Fruit fly (Drosophila melanogaster): ENCODE data around the gene CG5112.

Gene CG5112

DNA sequence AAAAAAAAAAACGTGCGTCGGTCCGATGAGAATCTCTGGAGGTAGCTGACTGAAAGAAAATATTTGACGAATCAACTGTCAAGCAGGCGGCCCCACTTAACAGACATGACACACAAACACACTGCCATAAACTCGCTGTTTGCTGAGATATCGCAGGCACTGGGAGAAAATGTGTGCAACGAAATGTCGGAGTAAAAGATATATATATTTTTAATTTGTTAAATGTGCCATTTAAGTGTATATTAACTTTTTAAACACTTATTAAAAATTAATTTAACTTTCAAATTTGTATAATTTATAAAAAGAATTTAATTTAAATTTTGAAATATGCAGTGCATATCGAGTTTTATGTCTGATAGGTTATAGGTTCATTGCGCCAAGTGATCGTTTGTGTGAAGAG, 2.1 kb upstream of the CG5112 start (continued):
- TF ChIP-seq CG3065 (GFP tag; optimal IDR thresholded peaks at IDR 0.05) (no peak), jing (GFP tag; optimal IDR thresholded peaks at IDR 0.05) (no peak), en (GFP tag; optimal IDR thresholded peaks at IDR 0.05) (no peak), kah (GFP tag; optimal IDR thresholded peaks at IDR 0.05) (peak; percentile 19), CG6854 (GFP tag; optimal IDR thresholded peaks at IDR 0.05) (no peak), bab2 (GFP tag; optimal IDR thresholded peaks at IDR 0.05) (no peak), H15 (GFP tag; IDR thresholded peaks at IDR 0.05) (no peak), CG3726 (GFP tag; IDR thresholded peaks at IDR 0.05) (no peak), pan (optimal IDR thresholded peaks at IDR 0.05) (no peak), pan (GFP tag; optimal IDR thresholded peaks at IDR 0.05 in 1 of 2, IDR thresholded peaks at IDR 0.05 in 1 of 2) (peak in 1 of 2 experiments; percentile 75), hth (optimal IDR thresholded peaks at IDR 0.05) (no peak), CG2129 (GFP tag; IDR thresholded peaks at IDR 0.05; ENCODE audit: partially characterized antibody) (no peak), eyg (GFP tag; optimal IDR thresholded peaks at IDR 0.05) (no peak), bcd (GFP tag; optimal IDR thresholded peaks at IDR 0.05) (peak; percentile 60), stc (GFP tag; IDR thresholded peaks at IDR 0.05) (peak; percentile 59), CG5953 (GFP tag; IDR thresholded peaks at IDR 0.05) (no peak), pho (GFP tag; optimal IDR thresholded peaks at IDR 0.05) (no peak), bbx (GFP tag; IDR thresholded peaks at IDR 0.05; ENCODE audit: partially characterized antibody) (no peak), CG4282 (GFP tag; optimal IDR thresholded peaks at IDR 0.05) (no peak), p53 (GFP tag; optimal IDR thresholded peaks at IDR 0.05) (no peak), her (GFP tag; optimal IDR thresholded peaks at IDR 0.05) (no peak), CG17359 (tag; optimal IDR thresholded peaks at IDR 0.05) (peak; percentile 76), Bteb2 (GFP tag; optimal IDR thresholded peaks at IDR 0.05) (no peak), Hmx (GFP tag; optimal IDR thresholded peaks at IDR 0.05) (no peak), Oli (tag; optimal IDR thresholded peaks at IDR 0.05) (peak; percentile 44), inv (GFP tag; IDR thresholded peaks at IDR 0.05; ENCODE audit: partially characterized antibody) (no peak), NK7.1 (GFP tag; optimal IDR thresholded peaks at IDR 0.05) (no peak), zf30C (GFP tag; optimal IDR thresholded peaks at IDR 0.05) (peak; percentile 62), CG3847 (GFP tag; IDR thresholded peaks at IDR 0.05) (no peak), cwo (GFP tag; optimal IDR thresholded peaks at IDR 0.05) (peak; percentile 42), oc (tag; optimal IDR thresholded peaks at IDR 0.05) (no peak), CG7987 (GFP tag; optimal IDR thresholded peaks at IDR 0.05) (peak; percentile 53), ci (GFP tag; IDR thresholded peaks at IDR 0.05) (peak; percentile 70; the same call in 1 of the 3 replicates), fu2 (GFP tag; optimal IDR thresholded peaks at IDR 0.05) (no peak), pb (GFP tag; optimal IDR thresholded peaks at IDR 0.05) (no peak), ssp (GFP tag; IDR thresholded peaks at IDR 0.05) (peak; percentile 26; the same call in 1 of the 2 replicates), disco-r (GFP tag; optimal IDR thresholded peaks at IDR 0.05) (no peak), CG14014 (GFP tag; IDR thresholded peaks at IDR 0.05) (no peak; the same call in 1 of the 2 replicates), CG12299 (tag; optimal IDR thresholded peaks at IDR 0.05) (peak; percentile 16), CG13624 (GFP tag; optimal IDR thresholded peaks at IDR 0.05) (no peak), Dek (tag; optimal IDR thresholded peaks at IDR 0.05) (no peak), HLHmδ (GFP tag; optimal IDR thresholded peaks at IDR 0.05) (no peak), CG17612 (GFP tag; IDR thresholded peaks at IDR 0.05) (no peak), CG15601 (tag; optimal IDR thresholded peaks at IDR 0.05) (peak; percentile 47), CG18476 (GFP tag; optimal IDR thresholded peaks at IDR 0.05) (peak; percentile 8), org-1 (GFP tag; optimal IDR thresholded peaks at IDR 0.05) (peak; percentile 35), D19B (GFP tag; optimal IDR thresholded peaks at IDR 0.05) (no peak), CG2202 (tag; optimal IDR thresholded peaks at IDR 0.05) (no peak), Aef1 (GFP tag; IDR thresholded peaks at IDR 0.05) (peak; percentile 52; the same call in 2 of the 3 replicates), lbe (GFP tag; optimal IDR thresholded peaks at IDR 0.05) (peak; percentile 39), pfk (GFP tag; optimal IDR thresholded peaks at IDR 0.05) (no peak), CG10431 (GFP tag; optimal IDR thresholded peaks at IDR 0.05) (no peak)
